Worm (Caenorhabditis elegans) whole organism, late embryonic: ENCODE data around the gene F38E9.4.

Source experiments
- C08G9.2 ChIP-seq: sonication (generic microtip); optimal IDR thresholded peaks from 2 replicates; lab custom pipeline; 2016; ENCODE audit warnings: mild to moderate bottlenecking, missing genetic modification characterization, moderate library complexity, missing compliant biosample characterization
- F13H6.1 ChIP-seq: sonication (generic microtip); optimal IDR thresholded peaks from 2 replicates; lab custom pipeline; 2016; ENCODE audit warnings: missing genetic modification characterization, missing compliant biosample characterization
- K02D7.2 ChIP-seq: sonication (generic microtip); optimal IDR thresholded peaks from 2 replicates; lab custom pipeline; 2017; ENCODE audit warnings: mild to moderate bottlenecking, missing genetic modification characterization, missing compliant biosample characterization
- T23F11.4 ChIP-seq: fragments of 200-800 bp; sonication (Bioruptor generic); optimal IDR thresholded peaks from 2 replicates; lab custom pipeline; 2018; ENCODE audit warnings: mild to moderate bottlenecking, missing genetic modification characterization, missing compliant biosample characterization
- Y22D7AL.16 ChIP-seq: sonication (generic microtip); optimal IDR thresholded peaks from 2 replicates; lab custom pipeline; 2016; ENCODE audit warnings: missing genetic modification characterization, missing compliant biosample characterization
- ama-1 ChIP-seq: fragments of 150-350 bp; optimal IDR thresholded peaks from 2 replicates; lab custom pipeline; 2014
- ceh-14 ChIP-seq: sonication (generic microtip); optimal IDR thresholded peaks from 2 replicates; lab custom pipeline; 2016; ENCODE audit warnings: missing genotype, missing genetic modification characterization, missing compliant biosample characterization
- ceh-18 ChIP-seq: sonication (generic microtip); optimal IDR thresholded peaks from 2 replicates; lab custom pipeline; 2016; ENCODE audit warnings: missing genetic modification characterization, missing compliant biosample characterization
- ceh-19 ChIP-seq: fragments of 200-800 bp; sonication (Bioruptor generic); optimal IDR thresholded peaks from 2 replicates; lab custom pipeline; 2018; ENCODE audit warnings: mild to moderate bottlenecking, missing genetic modification characterization, missing compliant biosample characterization
- ceh-2 ChIP-seq: sonication (generic microtip); optimal IDR thresholded peaks from 2 replicates; lab custom pipeline; 2016; ENCODE audit warnings: missing genotype, missing genetic modification characterization, missing compliant biosample characterization
- ceh-22 ChIP-seq: sonication (generic microtip); optimal IDR thresholded peaks from 2 replicates; lab custom pipeline; 2017; ENCODE audit warnings: missing biosample characterization, missing genetic modification characterization
- ceh-30 ChIP-seq: fragments of 150-350 bp; optimal IDR thresholded peaks from 2 replicates; lab custom pipeline; 2014; ENCODE audit warnings: missing biosample characterization, missing genetic modification characterization
- ceh-31 ChIP-seq: sonication (generic microtip); optimal IDR thresholded peaks from 2 replicates; lab custom pipeline; 2016; ENCODE audit warnings: missing genetic modification characterization, missing compliant biosample characterization
- ceh-34 ChIP-seq: sonication (generic microtip); optimal IDR thresholded peaks from 2 replicates; lab custom pipeline; 2016; ENCODE audit warnings: mild to moderate bottlenecking, missing genetic modification characterization, missing compliant biosample characterization
- ceh-48 ChIP-seq: sonication (generic microtip); optimal IDR thresholded peaks from 2 replicates; lab custom pipeline; 2016; ENCODE audit warnings: missing genetic modification characterization, inconsistent platforms, missing compliant biosample characterization
- ceh-9 ChIP-seq: sonication (generic microtip); optimal IDR thresholded peaks from 2 replicates; lab custom pipeline; 2016; ENCODE audit warnings: mild to moderate bottlenecking, missing genetic modification characterization, inconsistent platforms, missing compliant biosample characterization
- che-1 ChIP-seq: sonication (generic microtip); optimal IDR thresholded peaks from 2 replicates; lab custom pipeline; 2016; ENCODE audit warnings: mild to moderate bottlenecking, missing genetic modification characterization, missing compliant biosample characterization
- dmd-4 ChIP-seq: sonication (generic microtip); optimal IDR thresholded peaks from 2 replicates; lab custom pipeline; 2016; ENCODE audit warnings: borderline replicate concordance, missing genetic modification characterization, missing compliant biosample characterization
- dve-1 ChIP-seq: sonication (generic microtip); optimal IDR thresholded peaks from 2 replicates; lab custom pipeline; 2017; ENCODE audit warnings: antibody characterized with exemption, mild to moderate bottlenecking, missing genetic modification characterization, missing compliant biosample characterization
- elt-2 ChIP-seq: sonication (generic microtip); optimal IDR thresholded peaks from 2 replicates; lab custom pipeline; 2016; ENCODE audit warnings: missing genetic modification reagents, missing genetic modification characterization, missing compliant biosample characterization
- fkh-10 ChIP-seq: fragments of 150-350 bp; optimal IDR thresholded peaks from 2 replicates; lab custom pipeline; 2014; ENCODE audit warnings: missing biosample characterization, missing genetic modification reagents, missing genetic modification characterization
- fkh-6 ChIP-seq: sonication (generic microtip); optimal IDR thresholded peaks from 2 replicates; lab custom pipeline; 2016; ENCODE audit warnings: missing genetic modification characterization, missing compliant biosample characterization
- gmeb-2 ChIP-seq: sonication (generic microtip); optimal IDR thresholded peaks from 2 replicates; lab custom pipeline; 2016; ENCODE audit warnings: missing genetic modification characterization, inconsistent platforms, missing compliant biosample characterization
- hlh-30 ChIP-seq: sonication (generic microtip); optimal IDR thresholded peaks from 2 replicates; lab custom pipeline; 2017; ENCODE audit warnings: antibody characterized with exemption, missing genetic modification characterization, missing compliant biosample characterization; ENCODE audit not compliant: insufficient read depth
- hlh-6 ChIP-seq: sonication (generic microtip); optimal IDR thresholded peaks from 2 replicates; lab custom pipeline; 2016; ENCODE audit warnings: missing genotype, missing genetic modification characterization, missing compliant biosample characterization
- hlh-8 ChIP-seq: sonication (generic microtip); optimal IDR thresholded peaks from 2 replicates; lab custom pipeline; 2016; ENCODE audit warnings: missing genotype, missing genetic modification characterization, missing compliant biosample characterization
- lin-11 ChIP-seq: fragments of 200-800 bp; sonication (Bioruptor generic); optimal IDR thresholded peaks from 2 replicates; lab custom pipeline; 2018; ENCODE audit warnings: mild to moderate bottlenecking, missing genetic modification characterization, missing compliant biosample characterization
- nfya-1 ChIP-seq: sonication (generic microtip); optimal IDR thresholded peaks from 2 replicates; lab custom pipeline; 2017; ENCODE audit warnings: missing genetic modification characterization, mild to moderate bottlenecking, missing compliant biosample characterization, antibody characterized with exemption, moderate library complexity
- nhr-11 ChIP-seq: fragments of 150-350 bp; optimal IDR thresholded peaks from 2 replicates; lab custom pipeline; 2014; ENCODE audit warnings: missing biosample characterization, missing genetic modification characterization
- npax-4 ChIP-seq: sonication (generic microtip); optimal IDR thresholded peaks from 2 replicates; lab custom pipeline; 2016; ENCODE audit warnings: missing genetic modification characterization, missing compliant biosample characterization
- odd-2 ChIP-seq: sonication (generic microtip); optimal IDR thresholded peaks from 2 replicates; lab custom pipeline; 2017; ENCODE audit warnings: antibody characterized with exemption, mild to moderate bottlenecking, missing genetic modification characterization, missing compliant biosample characterization
- pag-3 ChIP-seq: sonication (generic microtip); optimal IDR thresholded peaks from 2 replicates; lab custom pipeline; 2016; ENCODE audit warnings: missing compliant biosample characterization, missing genetic modification characterization, borderline replicate concordance
- pat-9 ChIP-seq: fragments of 200-800 bp; sonication (Bioruptor generic); optimal IDR thresholded peaks from 2 replicates; lab custom pipeline; 2018; ENCODE audit warnings: mild to moderate bottlenecking, missing genetic modification characterization, moderate library complexity, missing compliant biosample characterization
- pqm-1 ChIP-seq: sonication (generic microtip); optimal IDR thresholded peaks from 2 replicates; lab custom pipeline; 2016; ENCODE audit warnings: missing genetic modification characterization, missing compliant biosample characterization
- pros-1 ChIP-seq: fragments of 150-350 bp; optimal IDR thresholded peaks from 2 replicates; lab custom pipeline; 2014; ENCODE audit warnings: missing biosample characterization, missing genetic modification reagents, missing genetic modification characterization
- ref-2 ChIP-seq: sonication (generic microtip); optimal IDR thresholded peaks from 2 replicates; lab custom pipeline; 2016; ENCODE audit warnings: missing genetic modification characterization, missing compliant biosample characterization
- rnt-1 ChIP-seq: sonication (generic microtip); optimal IDR thresholded peaks from 2 replicates; lab custom pipeline; 2016; ENCODE audit warnings: missing genetic modification characterization, missing compliant biosample characterization
- sdc-2 ChIP-seq: sonication (generic microtip); optimal IDR thresholded peaks from 2 replicates; lab custom pipeline; 2016; ENCODE audit warnings: missing genotype, missing genetic modification characterization, missing compliant biosample characterization
- sox-4 ChIP-seq: sonication (generic microtip); optimal IDR thresholded peaks from 2 replicates; lab custom pipeline; 2017; ENCODE audit warnings: mild to moderate bottlenecking, missing genetic modification characterization, inconsistent platforms, missing compliant biosample characterization
- syd-9 ChIP-seq: sonication (generic microtip); optimal IDR thresholded peaks from 2 replicates; lab custom pipeline; 2016; ENCODE audit warnings: mild to moderate bottlenecking, missing genetic modification characterization, moderate library complexity, missing compliant biosample characterization
- tbx-2 ChIP-seq: sonication (generic microtip); optimal IDR thresholded peaks from 2 replicates; lab custom pipeline; 2016; ENCODE audit warnings: missing genetic modification characterization, missing compliant biosample characterization
- tbx-7 ChIP-seq: sonication (generic microtip); optimal IDR thresholded peaks from 2 replicates; lab custom pipeline; 2016; ENCODE audit warnings: missing genotype, missing genetic modification characterization, missing compliant biosample characterization
- unc-42 ChIP-seq: sonication (generic microtip); optimal IDR thresholded peaks from 2 replicates; lab custom pipeline; 2016; ENCODE audit warnings: missing genotype, missing genetic modification characterization, missing compliant biosample characterization
- unc-55 ChIP-seq: sonication (generic microtip); optimal IDR thresholded peaks from 2 replicates; lab custom pipeline; 2017; ENCODE audit warnings: missing biosample characterization, missing genetic modification reagents, missing genetic modification characterization
- zip-5 ChIP-seq: sonication (generic microtip); optimal IDR thresholded peaks from 2 replicates; lab custom pipeline; 2016; ENCODE audit warnings: missing genetic modification characterization, missing compliant biosample characterization
- ztf-16 ChIP-seq: sonication (generic microtip); optimal IDR thresholded peaks from 2 replicates; lab custom pipeline; 2017; ENCODE audit warnings: missing genetic modification characterization, missing compliant biosample characterization

The F38E9.4 gene

DNA sequence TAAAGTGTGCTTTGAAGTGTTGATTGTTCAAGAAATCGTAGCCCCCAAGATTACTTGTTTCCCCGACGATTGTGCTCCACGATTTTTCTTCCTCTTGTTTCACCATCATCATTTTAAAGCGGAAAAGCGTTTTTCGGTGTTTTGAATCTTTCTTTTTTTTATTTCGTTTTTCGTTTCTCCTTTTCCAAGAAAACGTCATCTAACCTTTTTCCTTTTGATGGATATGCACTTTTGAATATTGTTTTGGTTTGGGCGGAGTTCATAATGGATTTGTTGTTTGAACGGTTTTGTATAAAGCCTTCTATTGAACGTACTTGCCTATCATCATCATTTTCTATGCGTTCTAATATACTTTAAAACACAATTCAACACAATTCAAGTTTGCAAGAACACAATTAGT lies 19.6 kb upstream of the F38E9.4 start, which contains the start of gene F38E9.6:
TSS of gene F38E9.6 (plus strand) at position 301 of the 400 bp plus-strand sequence.
- TF ChIP-seq sox-4 (tag; lab: Kevin White, UChicago) (no peak), fkh-10 (GFP tag; lab: Kevin White, UChicago) (no peak), ceh-14 (no peak), hlh-30 (no peak), ceh-48 (tag; lab: Kevin White, UChicago) (no peak), Y22D7AL.16 (tag; lab: Kevin White, UChicago) (no peak), C08G9.2 (tag; lab: Kevin White, UChicago) (no peak), K02D7.2 (tag; lab: Kevin White, UChicago) (no peak), ref-2 (no peak), fkh-6 (tag; lab: Kevin White, UChicago) (no peak), ztf-16 (tag; lab: Kevin White, UChicago) (no peak)

DNA sequence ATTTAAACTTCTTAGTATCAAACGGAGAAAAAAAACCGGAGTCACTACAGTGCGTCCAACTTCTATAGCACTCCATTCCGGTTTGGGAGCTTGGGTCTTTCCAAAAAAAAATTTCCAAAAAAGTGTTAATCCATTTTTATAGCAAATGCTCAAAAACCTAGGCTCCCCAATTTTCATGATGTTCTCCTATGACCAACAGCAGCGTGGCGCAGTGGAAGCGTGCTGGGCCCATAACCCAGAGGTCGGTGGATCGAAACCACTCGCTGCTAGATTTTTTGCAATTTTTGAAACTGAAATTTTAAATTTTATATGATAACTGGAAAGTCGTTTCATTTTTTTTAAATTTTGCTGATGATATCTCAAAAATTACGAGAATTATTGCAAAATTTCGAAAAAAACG lies 10.8 kb upstream of the F38E9.4 start:
- TF ChIP-seq npax-4 (tag; lab: Kevin White, UChicago) (no peak), che-1 (tag; lab: Kevin White, UChicago) (no peak), ceh-9 (tag; lab: Kevin White, UChicago) (no peak), syd-9 (tag; lab: Kevin White, UChicago) (no peak)

DNA sequence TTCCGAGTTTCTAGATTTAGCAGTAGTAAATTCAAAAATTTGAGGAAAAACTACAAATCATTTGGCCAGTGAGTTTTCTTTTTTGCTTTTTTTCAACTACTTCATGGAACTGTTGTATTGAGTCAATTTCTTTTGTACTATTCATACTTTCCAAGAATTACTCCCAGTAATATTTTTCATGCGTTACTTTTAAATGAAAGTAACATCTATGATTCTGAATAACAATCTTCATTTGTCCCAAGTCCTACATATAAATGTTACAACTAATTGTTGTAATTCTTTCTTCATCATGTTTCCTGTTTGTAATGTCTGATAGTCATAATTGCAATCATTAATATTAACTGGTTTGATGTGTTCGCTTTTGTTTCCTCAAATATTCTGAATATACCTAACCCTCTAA lies 8.1 kb upstream of the F38E9.4 start:
- TF ChIP-seq C08G9.2 (tag; lab: Kevin White, UChicago) (no peak), ceh-34 (no peak), hlh-6 (tag; lab: Kevin White, UChicago) (no peak), pat-9 (tag; lab: Kevin White, UChicago) (no peak), ref-2 (no peak), sdc-2 (tag; lab: Kevin White, UChicago) (no peak), rnt-1 (tag; lab: Kevin White, UChicago) (no peak)

DNA sequence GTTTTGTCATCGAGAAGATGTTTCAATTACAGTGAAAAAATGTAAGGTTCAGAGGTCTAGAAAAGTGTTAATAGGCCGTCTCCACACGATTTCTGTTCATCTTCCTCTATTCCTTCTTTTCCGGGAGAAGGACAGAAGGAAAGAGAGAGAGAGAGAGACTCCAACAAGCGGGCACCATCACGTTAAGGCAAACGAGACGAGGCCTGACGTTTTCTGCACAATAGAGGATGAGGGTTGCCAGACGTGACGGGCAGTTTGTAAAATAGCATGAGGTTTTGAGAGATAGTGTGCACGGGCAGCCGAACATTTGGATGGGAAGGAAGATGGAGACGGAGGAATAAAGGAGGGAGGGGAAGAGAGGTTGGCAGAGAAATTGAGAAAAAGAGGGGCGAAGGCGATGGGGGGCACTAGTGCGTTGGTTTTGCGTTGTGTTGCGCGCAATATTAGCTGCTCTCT lies 5.9 kb upstream of the F38E9.4 start, which contains the start of gene twf-2:
TSS of gene twf-2 (plus strand) at position 405 of the 456 bp plus-strand sequence.
- TF ChIP-seq ref-2: peak; percentile 83
- peak; percentile 73 for TF ChIP-seq ceh-19 (GFP tag; lab: Kevin White, UChicago)
- TF ChIP-seq ceh-34: peak; percentile 67
- TF ChIP-seq ztf-16 (tag; lab: Kevin White, UChicago): peak; percentile 29
- TF ChIP-seq dve-1 (tag; lab: Kevin White, UChicago): peak; percentile 13
- TF ChIP-seq odd-2: no peak
- TF ChIP-seq hlh-6 (tag; lab: Kevin White, UChicago): peak; percentile 38
- peak; percentile 14 for TF ChIP-seq rnt-1 (tag; lab: Kevin White, UChicago)
- TF ChIP-seq elt-2 (tag; lab: Kevin White, UChicago): peak; percentile 50
- no peak for TF ChIP-seq pqm-1 (tag; lab: Kevin White, UChicago)
- peak; percentile 11 for TF ChIP-seq F13H6.1 (tag; lab: Kevin White, UChicago)
- TF ChIP-seq nfya-1: peak; percentile 87
- TF ChIP-seq tbx-7 (tag; lab: Kevin White, UChicago): no peak
- TF ChIP-seq ceh-2 (tag; lab: Kevin White, UChicago): peak; percentile 50
- peak; percentile 42 for TF ChIP-seq ceh-14
- peak; percentile 94 for TF ChIP-seq unc-55 (GFP tag; lab: Kevin White, UChicago)
- peak; percentile 88 for TF ChIP-seq sdc-2 (tag; lab: Kevin White, UChicago)
- TF ChIP-seq gmeb-2 (tag; lab: Kevin White, UChicago): no peak
- TF ChIP-seq npax-4 (tag; lab: Kevin White, UChicago): no peak
- TF ChIP-seq ceh-18: peak; percentile 91
- peak; percentile 40 for TF ChIP-seq ceh-30 (tag; lab: Kevin White, UChicago)
- no peak for TF ChIP-seq lin-11 (tag; lab: Kevin White, UChicago)
- peak; percentile 90 for TF ChIP-seq pros-1 (tag; lab: Kevin White, UChicago)
- peak; percentile 35 for TF ChIP-seq hlh-8
- TF ChIP-seq tbx-2 (tag; lab: Kevin White, UChicago): peak; percentile 49
- TF ChIP-seq unc-42 (tag; lab: Kevin White, UChicago): peak; percentile 60
- TF ChIP-seq zip-5 (tag; lab: Kevin White, UChicago): no peak
- TF ChIP-seq pat-9 (tag; lab: Kevin White, UChicago): peak; percentile 32
- no peak for TF ChIP-seq ceh-48 (tag; lab: Kevin White, UChicago)
- TF ChIP-seq sox-4 (tag; lab: Kevin White, UChicago): peak; percentile 48
- no peak for TF ChIP-seq ceh-22 (tag; lab: Kevin White, UChicago)
- no peak for TF ChIP-seq nhr-11 (tag; lab: Kevin White, UChicago)
- no peak for TF ChIP-seq T23F11.4 (GFP tag; lab: Kevin White, UChicago)
- peak; percentile 19 for TF ChIP-seq dmd-4 (tag; lab: Kevin White, UChicago)
- TF ChIP-seq ama-1 (lab: Kevin White, UChicago): no peak
- TF ChIP-seq ceh-31: peak; percentile 91
- TF ChIP-seq pag-3 (tag; lab: Kevin White, UChicago): peak; percentile 19
